Worm (Caenorhabditis elegans) whole organism, dauer: ENCODE results near the gene rip-1.

Experiments used
- unc-62 ChIP-seq: sonication (generic microtip); optimal IDR thresholded peaks from 2 replicates; lab custom pipeline; 2017; ENCODE audit warnings: missing biosample characterization, missing genetic modification reagents, missing genetic modification characterization

The rip-1 gene

ce11 chrIII:10215882-10216281 is 42.7 kb downstream of the rip-1 start:
- TF ChIP-seq unc-62 (GFP tag; lab: Kevin White, UChicago), result no peak

DNA sequence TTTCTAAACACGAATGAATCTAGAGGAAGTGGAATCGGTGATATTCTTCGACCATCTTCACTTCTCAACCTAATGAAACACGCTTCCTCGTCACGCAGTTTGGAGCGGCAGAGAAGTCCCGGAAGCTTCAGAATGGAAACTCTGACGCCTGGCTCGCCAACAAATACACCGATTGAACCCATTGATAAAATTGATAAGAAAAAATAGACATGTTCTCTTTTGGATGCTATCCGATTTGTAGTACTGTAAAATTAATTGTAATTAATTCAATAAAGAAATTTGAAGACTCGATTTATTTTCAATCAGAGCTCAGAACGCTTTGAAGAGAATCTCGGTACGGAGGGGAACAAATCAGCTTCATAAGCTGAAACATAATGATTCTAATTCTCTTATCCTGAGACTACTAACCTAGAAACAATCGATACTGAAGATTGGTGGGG is 44.0 kb downstream of the rip-1 start:
- TF ChIP-seq unc-62 (GFP tag; lab: Kevin White, UChicago), result no peak

- no peak for TF ChIP-seq unc-62 (GFP tag; lab: Kevin White, UChicago)
Measured at ce11 chrIII:10211889-10212494, 46.5 kb downstream of the rip-1 start, which contains the start of the genes blos-1 and best-18. blos-1 (minus strand) TSS chrIII:10211946. best-18 (plus strand) TSS chrIII:10212396.

DNA sequence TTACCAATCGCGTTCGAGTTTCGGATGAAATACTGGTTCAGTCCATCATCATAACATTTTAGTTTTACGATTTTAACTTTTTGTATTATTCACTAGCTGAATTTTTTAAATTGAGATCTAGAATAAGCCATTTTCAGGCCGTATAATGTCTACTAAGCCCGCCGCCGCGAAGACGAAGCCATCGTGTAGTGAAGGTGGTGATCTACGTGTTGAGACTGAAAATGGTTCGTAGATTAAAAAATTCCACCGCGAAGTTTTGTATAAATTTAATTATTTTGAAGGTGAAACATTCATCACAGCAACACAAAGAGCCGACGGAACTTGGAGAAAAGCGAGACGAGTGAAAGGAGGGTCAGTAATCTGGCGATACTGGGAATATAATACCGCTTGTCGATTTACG is 48.8 kb downstream of the rip-1 start, which contains the start of gene T20G5.9:
Gene T20G5.9 (plus strand): TSS at position 138 of the 400 bp plus-strand sequence.
- no peak for TF ChIP-seq unc-62 (GFP tag; lab: Kevin White, UChicago)
